Worm (Caenorhabditis elegans) whole organism, young adult: Measurements from ENCODE around the gene K06H7.8.

Experiments used
- B0035.1 ChIP-seq: sonication (generic microtip); optimal IDR thresholded peaks from 2 replicates; lab custom pipeline; 2016; ENCODE audit warnings: missing genetic modification characterization, mild to moderate bottlenecking, missing compliant biosample characterization, missing genotype, missing genetic modification reagents
- F10E7.11 ChIP-seq: sonication (generic microtip); optimal IDR thresholded peaks from 2 replicates; lab custom pipeline; 2017; ENCODE audit warnings: mild to moderate bottlenecking, missing genetic modification characterization, moderate library complexity, missing compliant biosample characterization
- F23B12.7 ChIP-seq: sonication (generic microtip); optimal IDR thresholded peaks from 2 replicates; lab custom pipeline; 2017; ENCODE audit warnings: missing genetic modification characterization, mild to moderate bottlenecking, missing compliant biosample characterization, antibody characterized with exemption, moderate library complexity; ENCODE audit not compliant: insufficient read depth
- F33H1.4 ChIP-seq: fragments of 200-800 bp; sonication (Bioruptor generic); IDR thresholded peaks from 2 replicates; pipeline ENCODE4 v1.3.6; 2022; ENCODE audit warnings: missing genetic modification reagents, missing genetic modification characterization, missing compliant biosample characterization
- F37B4.10 ChIP-seq: fragments of 200-800 bp; sonication (Bioruptor generic); IDR thresholded peaks from 2 replicates; pipeline ENCODE4 v1.3.6; 2022; ENCODE audit warnings: missing genetic modification characterization, missing compliant biosample characterization
- F57C9.4 ChIP-seq: sonication (generic microtip); optimal IDR thresholded peaks from 2 replicates; lab custom pipeline; 2017; ENCODE audit warnings: mild to moderate bottlenecking, missing genetic modification characterization, missing compliant biosample characterization
- Y95B8A.8 ChIP-seq: fragments of 200-800 bp; sonication (Bioruptor generic); IDR thresholded peaks from 2 replicates; pipeline ENCODE4 v1.3.6; 2022; ENCODE audit warnings: missing genetic modification reagents, missing genetic modification characterization, missing compliant biosample characterization
- ZK185.1 ChIP-seq: sonication (generic microtip); optimal IDR thresholded peaks from 2 replicates; lab custom pipeline; 2016; ENCODE audit warnings: mild to moderate bottlenecking, missing genetic modification characterization, missing compliant biosample characterization; ENCODE audit not compliant: poor library complexity, severe bottlenecking
- aptf-2 ChIP-seq: fragments of 200-800 bp; sonication (Bioruptor generic); conservative IDR thresholded peaks from 2 replicates; pipeline ENCODE4 v1.3.6; 2022; ENCODE audit warnings: missing genetic modification reagents, missing genetic modification characterization, missing compliant biosample characterization
- athp-1 ChIP-seq: sonication (generic microtip); optimal IDR thresholded peaks from 2 replicates; lab custom pipeline; 2017; ENCODE audit warnings: mild to moderate bottlenecking, missing genetic modification characterization, missing compliant biosample characterization
- attf-6 ChIP-seq: fragments of 200-800 bp; sonication (Bioruptor generic); IDR thresholded peaks from 2 replicates; pipeline ENCODE4 v1.3.6; 2022; ENCODE audit warnings: missing genetic modification reagents, missing genetic modification characterization, missing compliant biosample characterization
- bed-1 ChIP-seq: fragments of 200-800 bp; sonication (Bioruptor generic); IDR thresholded peaks from 2 replicates; pipeline ENCODE4 v1.3.6; 2022; ENCODE audit warnings: missing genetic modification reagents, missing genetic modification characterization, missing compliant biosample characterization
- bed-2 ChIP-seq: fragments of 200-800 bp; sonication (Bioruptor generic); IDR thresholded peaks from 2 replicates; pipeline ENCODE4 v1.3.6; 2022; ENCODE audit warnings: missing genetic modification reagents, missing genetic modification characterization, missing compliant biosample characterization
- cebp-2 ChIP-seq: fragments of 200-800 bp; sonication (Bioruptor generic); IDR thresholded peaks from 2 replicates; pipeline ENCODE4 v1.3.6; 2022; ENCODE audit warnings: missing genetic modification characterization, missing compliant biosample characterization
- ceh-58 ChIP-seq: fragments of 200-800 bp; sonication (Bioruptor generic); IDR thresholded peaks from 2 replicates; pipeline ENCODE4 v1.3.6; 2022; ENCODE audit warnings: missing genetic modification characterization, missing compliant biosample characterization
- ceh-91 ChIP-seq: fragments of 200-800 bp; sonication (Bioruptor generic); IDR thresholded peaks from 2 replicates; pipeline ENCODE4 v1.3.6; 2022; ENCODE audit warnings: missing genetic modification reagents, missing genetic modification characterization, missing compliant biosample characterization
- chd-7 ChIP-seq: sonication (generic microtip); optimal IDR thresholded peaks from 2 replicates; lab custom pipeline; 2016; ENCODE audit warnings: mild to moderate bottlenecking, missing genetic modification characterization, moderate library complexity, missing compliant biosample characterization
- die-1 ChIP-seq: sonication (generic microtip); optimal IDR thresholded peaks from 2 replicates; lab custom pipeline; 2016; ENCODE audit warnings: missing genotype, mild to moderate bottlenecking, missing genetic modification characterization, missing compliant biosample characterization
- dox-1 ChIP-seq: fragments of 200-800 bp; sonication (Bioruptor generic); IDR thresholded peaks from 2 replicates; pipeline ENCODE4 v1.3.6; 2022; ENCODE audit warnings: missing genetic modification reagents, missing genetic modification characterization, missing compliant biosample characterization
- dpff-1 ChIP-seq: sonication (generic microtip); optimal IDR thresholded peaks from 2 replicates; lab custom pipeline; 2017; ENCODE audit warnings: mild to moderate bottlenecking, missing genetic modification characterization, missing compliant biosample characterization
- efl-1 ChIP-seq: fragments of 150-350 bp; optimal IDR thresholded peaks from 2 replicates; lab custom pipeline; 2014; ENCODE audit warnings: missing biosample characterization, missing genetic modification reagents, missing genetic modification characterization
- egl-18 ChIP-seq: fragments of 200-800 bp; sonication (Bioruptor generic); IDR thresholded peaks from 2 replicates; pipeline ENCODE4 v1.3.6; 2022; ENCODE audit warnings: missing genetic modification reagents, missing genetic modification characterization, missing compliant biosample characterization
- egl-44 ChIP-seq: fragments of 200-800 bp; sonication (Bioruptor generic); IDR thresholded peaks from 2 replicates; pipeline ENCODE4 v1.3.6; 2022; ENCODE audit warnings: missing genetic modification reagents, missing genetic modification characterization, missing compliant biosample characterization
- egrh-3 ChIP-seq: fragments of 200-800 bp; sonication (Bioruptor generic); IDR thresholded peaks from 2 replicates; pipeline ENCODE4 v1.3.6; 2022; ENCODE audit warnings: missing genetic modification reagents, missing genetic modification characterization, missing compliant biosample characterization
- fkh-3 ChIP-seq: sonication (generic microtip); optimal IDR thresholded peaks from 2 replicates; lab custom pipeline; 2016; ENCODE audit warnings: mild to moderate bottlenecking, missing genetic modification characterization, missing compliant biosample characterization
- hlh-26 ChIP-seq: fragments of 200-800 bp; sonication (Bioruptor generic); conservative IDR thresholded peaks from 2 replicates; pipeline ENCODE4 v1.3.6; 2022; ENCODE audit warnings: missing genetic modification reagents, missing genetic modification characterization, missing compliant biosample characterization
- hrde-1 ChIP-seq: sonication (generic microtip); optimal IDR thresholded peaks from 2 replicates; lab custom pipeline; 2016; ENCODE audit warnings: missing genetic modification characterization, mild to moderate bottlenecking, missing compliant biosample characterization, moderate library complexity, missing genotype, missing genetic modification reagents, borderline replicate concordance
- madf-10 ChIP-seq: sonication (generic microtip); optimal IDR thresholded peaks from 2 replicates; lab custom pipeline; 2016; ENCODE audit warnings: mild to moderate bottlenecking, missing genetic modification characterization, missing compliant biosample characterization
- madf-3 ChIP-seq: fragments of 200-800 bp; sonication (Bioruptor generic); IDR thresholded peaks from 2 replicates; pipeline ENCODE4 v1.3.6; 2022; ENCODE audit warnings: missing genetic modification reagents, missing genetic modification characterization, missing compliant biosample characterization
- madf-6 ChIP-seq: fragments of 200-800 bp; sonication (Bioruptor generic); IDR thresholded peaks from 2 replicates; pipeline ENCODE4 v1.3.6; 2022; ENCODE audit warnings: missing genetic modification reagents, missing genetic modification characterization, missing compliant biosample characterization
- nfya-1 ChIP-seq: sonication (generic microtip); optimal IDR thresholded peaks from 2 replicates; lab custom pipeline; 2017; ENCODE audit warnings: antibody characterized with exemption, missing compliant biosample characterization, missing genetic modification characterization, borderline replicate concordance; ENCODE audit not compliant: insufficient read depth
- nfya-2 ChIP-seq: fragments of 200-800 bp; sonication (Bioruptor generic); IDR thresholded peaks from 2 replicates; pipeline ENCODE4 v1.3.6; 2022; ENCODE audit warnings: missing genetic modification reagents, missing genetic modification characterization, missing compliant biosample characterization
- nfyb-1 ChIP-seq: fragments of 200-800 bp; sonication (Bioruptor generic); IDR thresholded peaks from 2 replicates; pipeline ENCODE4 v1.3.6; 2022; ENCODE audit warnings: missing genetic modification reagents, missing genetic modification characterization, missing compliant biosample characterization
- nhr-179 ChIP-seq: sonication (generic microtip); optimal IDR thresholded peaks from 2 replicates; lab custom pipeline; 2016; ENCODE audit warnings: mild to moderate bottlenecking, missing genetic modification characterization, missing compliant biosample characterization
- repo-1 ChIP-seq: sonication (generic microtip); optimal IDR thresholded peaks from 2 replicates; lab custom pipeline; 2017; ENCODE audit warnings: mild to moderate bottlenecking, missing genetic modification characterization, missing compliant biosample characterization
- sdz-38 ChIP-seq: sonication (generic microtip); optimal IDR thresholded peaks from 2 replicates; lab custom pipeline; 2016; ENCODE audit warnings: missing genotype, missing genetic modification characterization, missing compliant biosample characterization
- snpc-1.1 ChIP-seq: sonication (generic microtip); optimal IDR thresholded peaks from 2 replicates; lab custom pipeline; 2017; ENCODE audit warnings: missing genetic modification characterization, mild to moderate bottlenecking, missing compliant biosample characterization, antibody characterized with exemption, moderate library complexity, missing genotype, missing genetic modification reagents; ENCODE audit not compliant: insufficient read depth
- snpc-1.3 ChIP-seq: sonication (generic microtip); optimal IDR thresholded peaks from 2 replicates; lab custom pipeline; 2017; ENCODE audit warnings: missing genetic modification characterization, mild to moderate bottlenecking, missing compliant biosample characterization, antibody characterized with exemption, moderate library complexity, missing genotype, missing genetic modification reagents; ENCODE audit not compliant: insufficient read depth
- tbx-9 ChIP-seq: sonication (generic microtip); optimal IDR thresholded peaks from 2 replicates; lab custom pipeline; 2016; ENCODE audit warnings: borderline replicate concordance, missing genetic modification characterization, inconsistent platforms, missing compliant biosample characterization
- tlf-1 ChIP-seq: fragments of 200-800 bp; sonication (Bioruptor generic); optimal IDR thresholded peaks from 2 replicates; lab custom pipeline; 2018; ENCODE audit warnings: mild to moderate bottlenecking, missing genetic modification characterization, missing compliant biosample characterization
- unc-62 ChIP-seq: fragments of 150-350 bp; optimal IDR thresholded peaks from 2 replicates; lab custom pipeline; 2014; ENCODE audit warnings: missing biosample characterization, missing genetic modification reagents, missing genetic modification characterization
- zfh-2 ChIP-seq: fragments of 200-800 bp; sonication (Bioruptor generic); conservative IDR thresholded peaks from 2 replicates; pipeline ENCODE4 v1.3.6; 2022; ENCODE audit warnings: missing genetic modification reagents, missing genetic modification characterization, missing compliant biosample characterization
- zim-3 ChIP-seq: sonication (generic microtip); optimal IDR thresholded peaks from 2 replicates; lab custom pipeline; 2017; ENCODE audit warnings: mild to moderate bottlenecking, missing genetic modification characterization, moderate library complexity, missing compliant biosample characterization
- ztf-25 ChIP-seq: fragments of 200-800 bp; sonication (Bioruptor generic); IDR thresholded peaks from 2 replicates; pipeline ENCODE4 v1.3.6; 2022; ENCODE audit warnings: missing genetic modification reagents, missing genetic modification characterization, missing compliant biosample characterization
- ztf-3 ChIP-seq: fragments of 200-800 bp; sonication (Bioruptor generic); optimal IDR thresholded peaks from 2 replicates; lab custom pipeline; 2018; ENCODE audit warnings: mild to moderate bottlenecking, missing genetic modification characterization, missing compliant biosample characterization

The K06H7.8 gene

DNA sequence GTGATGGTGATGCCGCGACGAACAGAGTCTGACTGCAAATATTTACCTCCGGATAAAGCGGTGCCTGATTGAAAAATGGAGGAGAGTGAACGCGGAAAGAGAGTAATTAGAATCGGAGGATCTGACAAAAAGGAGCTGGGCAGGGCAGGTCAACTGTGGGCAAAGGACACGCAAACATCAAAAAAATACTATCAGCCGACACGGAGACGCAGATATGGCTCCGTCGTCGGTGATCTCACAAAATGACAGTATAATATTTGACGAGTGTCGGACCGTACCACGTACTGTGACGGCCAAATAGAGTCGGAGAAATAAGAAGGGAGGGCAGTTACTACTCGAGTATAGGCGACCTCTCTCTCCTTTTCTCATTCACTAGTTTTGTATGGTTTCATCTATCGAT lies 34.5 kb upstream of the K06H7.8 start:
- TF ChIP-seq B0035.1 (tag; lab: Kevin White, UChicago), result no peak
- TF ChIP-seq nfyb-1 (GFP tag; lab: Robert Waterston, UW), result peak; percentile 39; the same call in 1 of the 2 replicates
- 0 out of 2 replicates have a peak, but pooled peaks have one; percentile 9 for TF ChIP-seq zfh-2 (GFP tag; lab: Robert Waterston, UW)

DNA sequence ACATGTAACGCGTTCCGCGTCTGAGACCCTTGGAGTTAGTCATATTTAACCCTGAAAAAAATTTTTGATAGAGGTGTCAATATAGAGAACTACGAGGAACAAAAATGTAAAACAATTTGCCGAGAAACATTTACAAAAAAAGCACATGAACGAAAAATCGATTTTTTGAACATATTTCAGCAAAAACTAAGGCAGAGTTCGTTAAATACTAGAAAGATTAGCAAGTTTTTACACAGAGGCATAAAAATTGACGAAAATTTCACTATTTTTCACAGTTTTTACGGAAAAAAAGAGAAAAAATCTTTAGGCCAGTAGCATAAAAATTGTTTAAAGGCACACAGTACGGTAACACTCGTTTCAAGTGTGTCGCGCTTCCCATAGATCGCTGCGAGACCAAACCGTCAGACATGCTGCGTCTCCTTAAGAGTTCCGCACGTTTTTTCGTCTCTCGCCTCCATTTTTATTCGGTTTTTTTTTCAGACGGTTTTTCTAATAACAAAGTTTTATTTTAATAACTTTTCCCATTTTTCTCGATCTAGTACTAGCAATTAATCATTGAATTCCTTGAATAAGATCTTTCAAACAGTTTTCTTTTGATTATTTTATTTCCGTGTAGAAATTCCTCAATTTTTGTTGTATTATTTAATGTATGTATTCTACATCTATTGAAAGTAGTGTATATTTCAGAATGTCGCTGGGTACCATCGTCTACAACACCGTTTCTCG lies 32.3 kb upstream of the K06H7.8 start, which contains the start of the genes rpl-21 and C14B9.10:
Gene rpl-21, minus strand, starts transcription at position 51 of the 726 bp plus-strand sequence.
Gene C14B9.10, plus strand, starts transcription at position 676 of the 726 bp plus-strand sequence.
- TF ChIP-seq cebp-2 (no peak), tbx-9 (tag; lab: Kevin White, UChicago) (no peak), ztf-25 (GFP tag; lab: Robert Waterston, UW) (no peak), repo-1 (tag; lab: Kevin White, UChicago) (no peak), madf-10 (tag; lab: Kevin White, UChicago) (peak; percentile 26), hlh-26 (no peak), snpc-1.3 (tag; lab: Kevin White, UChicago) (peak; percentile 93), dox-1 (GFP tag; lab: Robert Waterston, UW) (peak; percentile 80), zim-3 (tag; lab: Kevin White, UChicago) (no peak), efl-1 (GFP tag; lab: Kevin White, UChicago) (peak; percentile 55), madf-3 (GFP tag; lab: Robert Waterston, UW) (peak; percentile 89), F23B12.7 (peak; percentile 83), fkh-3 (no peak), bed-2 (GFP tag; lab: Robert Waterston, UW) (no peak), egrh-3 (no peak), aptf-2 (GFP tag; lab: Robert Waterston, UW) (no peak), attf-6 (GFP tag; lab: Robert Waterston, UW) (no peak), dpff-1 (tag; lab: Kevin White, UChicago) (no peak), athp-1 (peak; percentile 35), chd-7 (tag; lab: Kevin White, UChicago) (no peak), F37B4.10 (GFP tag; lab: Robert Waterston, UW) (no peak), nfya-2 (GFP tag; lab: Robert Waterston, UW) (no peak), ceh-91 (GFP tag; lab: Robert Waterston, UW) (peak; percentile 88), ztf-3 (GFP tag; lab: Kevin White, UChicago) (no peak), F10E7.11 (tag; lab: Kevin White, UChicago) (no peak), die-1 (tag; lab: Kevin White, UChicago) (no peak), bed-1 (GFP tag; lab: Robert Waterston, UW) (no peak), tlf-1 (GFP tag; lab: Kevin White, UChicago) (peak; percentile 82), Y95B8A.8 (GFP tag; lab: Robert Waterston, UW) (no peak), F57C9.4 (tag; lab: Kevin White, UChicago) (no peak), ceh-58 (GFP tag; lab: Robert Waterston, UW) (no peak), sdz-38 (tag; lab: Kevin White, UChicago) (no peak), hrde-1 (tag; lab: Kevin White, UChicago) (no peak), madf-6 (GFP tag; lab: Robert Waterston, UW) (peak; percentile 92), ZK185.1 (tag; lab: Kevin White, UChicago) (peak; percentile 66), nhr-179 (tag; lab: Kevin White, UChicago) (no peak), unc-62 (GFP tag; lab: Kevin White, UChicago) (no peak), F33H1.4 (GFP tag; lab: Robert Waterston, UW) (peak; percentile 98), egl-44 (no peak), nfya-1 (tag; lab: Kevin White, UChicago) (no peak), egl-18 (no peak), snpc-1.1 (tag; lab: Kevin White, UChicago) (peak; percentile 60)
